Worm (Caenorhabditis elegans) whole organism, early embryonic: Measurements from ENCODE around the gene arrd-15.

ENCODE experiments used
- B0310.2 ChIP-seq: sonication (generic microtip); optimal IDR thresholded peaks from 2 replicates; lab custom pipeline; 2016; ENCODE audit warnings: mild to moderate bottlenecking, missing genetic modification characterization, missing compliant biosample characterization
- F13C5.2 ChIP-seq: sonication (generic microtip); optimal IDR thresholded peaks from 2 replicates; lab custom pipeline; 2017; ENCODE audit warnings: mild to moderate bottlenecking, missing genetic modification characterization, inconsistent platforms, missing compliant biosample characterization
- aly-1 ChIP-seq: sonication (generic microtip); optimal IDR thresholded peaks from 2 replicates; lab custom pipeline; 2016; ENCODE audit warnings: missing genetic modification characterization, missing compliant biosample characterization
- ama-1 ChIP-seq: fragments of 150-350 bp; optimal IDR thresholded peaks from 2 replicates; lab custom pipeline; 2014
- ceh-13 ChIP-seq: fragments of 200-800 bp; sonication (Bioruptor generic); optimal IDR thresholded peaks from 2 replicates; lab custom pipeline; 2018; ENCODE audit warnings: mild to moderate bottlenecking, missing genetic modification characterization, missing compliant biosample characterization
- ceh-36 ChIP-seq: sonication (generic microtip); optimal IDR thresholded peaks from 2 replicates; lab custom pipeline; 2016; ENCODE audit warnings: missing genetic modification characterization, inconsistent platforms, missing compliant biosample characterization
- ets-7 ChIP-seq: sonication (generic microtip); optimal IDR thresholded peaks from 2 replicates; lab custom pipeline; 2016; ENCODE audit warnings: missing genotype, missing genetic modification characterization, missing compliant biosample characterization
- flt-1 ChIP-seq: fragments of 200-800 bp; sonication (Bioruptor generic); IDR thresholded peaks from 2 replicates; pipeline ENCODE4 v1.3.6; 2022; ENCODE audit warnings: missing genetic modification characterization, missing compliant biosample characterization
- hmbx-1 ChIP-seq: sonication (generic microtip); optimal IDR thresholded peaks from 2 replicates; lab custom pipeline; 2016; ENCODE audit warnings: mild to moderate bottlenecking, missing genetic modification characterization, missing compliant biosample characterization
- hmg-4 ChIP-seq: fragments of 200-800 bp; sonication (Bioruptor generic); optimal IDR thresholded peaks from 2 replicates; lab custom pipeline; 2018; ENCODE audit warnings: mild to moderate bottlenecking, missing genetic modification characterization, missing compliant biosample characterization
- hnd-1 ChIP-seq: sonication (generic microtip); optimal IDR thresholded peaks from 2 replicates; lab custom pipeline; 2016; ENCODE audit warnings: missing genetic modification characterization, missing compliant biosample characterization
- pes-1 ChIP-seq: fragments of 200-800 bp; sonication (Bioruptor generic); IDR thresholded peaks from 2 replicates; pipeline ENCODE4 v1.3.6; 2022; ENCODE audit warnings: missing genetic modification reagents, missing genetic modification characterization, missing compliant biosample characterization
- scrt-1 ChIP-seq: fragments of 200-800 bp; sonication (Bioruptor generic); IDR thresholded peaks from 2 replicates; pipeline ENCODE4 v1.3.6; 2022; ENCODE audit warnings: missing genetic modification characterization, missing compliant biosample characterization
- sea-1 ChIP-seq: fragments of 200-800 bp; sonication (Bioruptor generic); conservative IDR thresholded peaks from 2 replicates; pipeline ENCODE4 v1.3.6; 2022; ENCODE audit warnings: missing genetic modification characterization, missing compliant biosample characterization
- tbx-11 ChIP-seq: fragments of 200-800 bp; sonication (Bioruptor generic); IDR thresholded peaks from 2 replicates; pipeline ENCODE4 v1.3.6; 2022; ENCODE audit warnings: missing genetic modification characterization, missing compliant biosample characterization
- tbx-37 ChIP-seq: fragments of 200-800 bp; sonication (Bioruptor generic); conservative IDR thresholded peaks from 2 replicates; pipeline ENCODE4 v1.3.6; 2022; ENCODE audit warnings: missing genetic modification reagents, missing genetic modification characterization, missing compliant biosample characterization
- tra-4 ChIP-seq: sonication (generic microtip); optimal IDR thresholded peaks from 2 replicates; lab custom pipeline; 2017; ENCODE audit warnings: missing genetic modification characterization, missing compliant biosample characterization

arrd-15 gene

ce11 chrIII:8922061-8922460 lies 7.8 kb upstream of the arrd-15 start:
- TF ChIP-seq B0310.2 (tag; lab: Kevin White, UChicago) (no peak), scrt-1 (GFP tag; lab: Robert Waterston, UW) (no peak), sea-1 (GFP tag; lab: Robert Waterston, UW) (no peak), F13C5.2 (tag; lab: Kevin White, UChicago) (no peak), ceh-13 (GFP tag; lab: Kevin White, UChicago) (no peak), tbx-11 (GFP tag; lab: Robert Waterston, UW) (no peak), tra-4 (tag; lab: Kevin White, UChicago) (no peak), hmg-4 (GFP tag; lab: Kevin White, UChicago) (no peak), flt-1 (no peak), tbx-37 (GFP tag; lab: Robert Waterston, UW) (no peak), ets-7 (no peak)

ce11 chrIII:8923240-8923734 lies 6.5 kb upstream of the arrd-15 start, which contains the start of gene glb-1:
Gene glb-1 (minus strand): TSS chrIII:8923290.
- TF ChIP-seq F13C5.2 (tag; lab: Kevin White, UChicago) (no peak), ceh-13 (GFP tag; lab: Kevin White, UChicago) (no peak), ets-7 (no peak), hmbx-1 (tag; lab: Kevin White, UChicago) (no peak), sea-1 (GFP tag; lab: Robert Waterston, UW) (no peak), tbx-37 (GFP tag; lab: Robert Waterston, UW) (no peak), ceh-36 (no peak), flt-1 (no peak), aly-1 (tag; lab: Kevin White, UChicago) (no peak), B0310.2 (tag; lab: Kevin White, UChicago) (no peak), tbx-11 (GFP tag; lab: Robert Waterston, UW) (no peak), ama-1 (lab: Kevin White, UChicago) (no peak), scrt-1 (GFP tag; lab: Robert Waterston, UW) (no peak), tra-4 (tag; lab: Kevin White, UChicago) (no peak), pes-1 (no peak), hnd-1 (tag; lab: Kevin White, UChicago) (no peak), hmg-4 (GFP tag; lab: Kevin White, UChicago) (no peak)

- TF ChIP-seq tra-4 (tag; lab: Kevin White, UChicago): no peak
- TF ChIP-seq scrt-1 (GFP tag; lab: Robert Waterston, UW): no peak
- no peak for TF ChIP-seq hmbx-1 (tag; lab: Kevin White, UChicago)
- TF ChIP-seq flt-1: no peak
- no peak for TF ChIP-seq hmg-4 (GFP tag; lab: Kevin White, UChicago)
- no peak for TF ChIP-seq ets-7
- no peak for TF ChIP-seq aly-1 (tag; lab: Kevin White, UChicago)
- no peak for TF ChIP-seq tbx-37 (GFP tag; lab: Robert Waterston, UW)
- no peak for TF ChIP-seq ceh-13 (GFP tag; lab: Kevin White, UChicago)
- no peak for TF ChIP-seq F13C5.2 (tag; lab: Kevin White, UChicago)
- TF ChIP-seq ama-1 (lab: Kevin White, UChicago): no peak
- no peak for TF ChIP-seq ceh-36
- no peak for TF ChIP-seq B0310.2 (tag; lab: Kevin White, UChicago)
- TF ChIP-seq sea-1 (GFP tag; lab: Robert Waterston, UW): no peak
- no peak for TF ChIP-seq tbx-11 (GFP tag; lab: Robert Waterston, UW)
- no peak for TF ChIP-seq pes-1
- TF ChIP-seq hnd-1 (tag; lab: Kevin White, UChicago): no peak
Observed at ce11 chrIII:8923937-8924336, 5.9 kb upstream of the arrd-15 start, which contains the start of gene ZK637.12. Gene ZK637.12 (plus strand): TSS chrIII:8924237.

DNA sequence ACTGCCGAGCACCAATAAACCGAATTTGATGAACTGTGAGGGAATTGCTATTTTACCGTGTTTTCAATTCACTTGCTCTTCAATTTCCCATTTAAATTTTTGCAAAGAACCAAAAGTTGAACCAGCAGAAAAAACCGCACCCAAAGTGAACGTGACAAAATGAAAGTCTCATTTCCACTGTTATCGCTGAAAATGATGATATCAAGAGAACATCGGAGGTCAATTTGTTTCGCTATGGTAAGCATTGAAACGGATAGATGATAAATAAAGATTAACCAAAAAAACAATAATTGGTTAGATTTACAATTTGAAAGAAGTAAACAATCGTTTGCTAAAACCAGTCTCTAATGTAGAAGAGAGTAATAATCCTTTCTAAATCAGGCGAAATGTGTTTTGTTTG lies 4.3 kb upstream of the arrd-15 start:
- TF ChIP-seq hmg-4 (GFP tag; lab: Kevin White, UChicago) (no peak), tbx-37 (GFP tag; lab: Robert Waterston, UW) (no peak), ceh-36 (no peak), scrt-1 (GFP tag; lab: Robert Waterston, UW) (no peak), hmbx-1 (tag; lab: Kevin White, UChicago) (no peak), flt-1 (no peak), F13C5.2 (tag; lab: Kevin White, UChicago) (no peak), B0310.2 (tag; lab: Kevin White, UChicago) (no peak), tbx-11 (GFP tag; lab: Robert Waterston, UW) (no peak), ceh-13 (GFP tag; lab: Kevin White, UChicago) (no peak), sea-1 (GFP tag; lab: Robert Waterston, UW) (no peak), pes-1 (no peak), hnd-1 (tag; lab: Kevin White, UChicago) (no peak), tra-4 (tag; lab: Kevin White, UChicago) (no peak), ets-7 (no peak), aly-1 (tag; lab: Kevin White, UChicago) (no peak), ama-1 (lab: Kevin White, UChicago) (no peak)

- TF ChIP-seq sea-1 (GFP tag; lab: Robert Waterston, UW): no peak
- TF ChIP-seq flt-1: no peak
- TF ChIP-seq pes-1: no peak
- TF ChIP-seq tbx-37 (GFP tag; lab: Robert Waterston, UW): no peak
- TF ChIP-seq ets-7: no peak
- no peak for TF ChIP-seq B0310.2 (tag; lab: Kevin White, UChicago)
Observed at ce11 chrIII:8926512-8926911, 3.3 kb upstream of the arrd-15 start.

- TF ChIP-seq F13C5.2 (tag; lab: Kevin White, UChicago) (no peak), tra-4 (tag; lab: Kevin White, UChicago) (no peak)
Observed at ce11 chrIII:8933696-8934095, 3.9 kb downstream of the arrd-15 start.

ce11 chrIII:8934378-8934777 lies 4.6 kb downstream of the arrd-15 start:
- TF ChIP-seq pes-1: no peak
- TF ChIP-seq hmbx-1 (tag; lab: Kevin White, UChicago): no peak
- TF ChIP-seq ama-1 (lab: Kevin White, UChicago): no peak
- TF ChIP-seq tbx-37 (GFP tag; lab: Robert Waterston, UW): no peak
- TF ChIP-seq ets-7: no peak
- TF ChIP-seq tbx-11 (GFP tag; lab: Robert Waterston, UW): no peak
- no peak for TF ChIP-seq tra-4 (tag; lab: Kevin White, UChicago)
- no peak for TF ChIP-seq ceh-36
- TF ChIP-seq B0310.2 (tag; lab: Kevin White, UChicago): no peak
- no peak for TF ChIP-seq scrt-1 (GFP tag; lab: Robert Waterston, UW)
- no peak for TF ChIP-seq ceh-13 (GFP tag; lab: Kevin White, UChicago)
- TF ChIP-seq F13C5.2 (tag; lab: Kevin White, UChicago): no peak
- no peak for TF ChIP-seq hmg-4 (GFP tag; lab: Kevin White, UChicago)
- no peak for TF ChIP-seq aly-1 (tag; lab: Kevin White, UChicago)
- TF ChIP-seq sea-1 (GFP tag; lab: Robert Waterston, UW): no peak
